Worm (Caenorhabditis elegans) whole organism, young adult: ENCODE data around the gene ugt-1.

ENCODE experiments used
- B0261.1 ChIP-seq: sonication (generic microtip); optimal IDR thresholded peaks from 2 replicates; lab custom pipeline; 2016; ENCODE audit warnings: mild to moderate bottlenecking, missing genetic modification characterization, moderate library complexity, missing compliant biosample characterization
- B0336.3 ChIP-seq: fragments of 200-800 bp; sonication (Bioruptor generic); IDR thresholded peaks from 2 replicates; pipeline ENCODE4 v1.3.6; 2022; ENCODE audit warnings: missing genetic modification characterization, missing compliant biosample characterization
- C06A6.2 ChIP-seq: fragments of 200-800 bp; sonication (Bioruptor generic); conservative IDR thresholded peaks from 2 replicates; pipeline ENCODE4 v1.3.6; 2022; ENCODE audit warnings: missing genetic modification characterization, missing compliant biosample characterization
- D2030.7 ChIP-seq: fragments of 200-800 bp; sonication (Bioruptor generic); IDR thresholded peaks from 2 replicates; pipeline ENCODE4 v1.3.6; 2022; ENCODE audit warnings: missing genetic modification reagents, missing genetic modification characterization, missing compliant biosample characterization
- F57C9.4 ChIP-seq: sonication (generic microtip); optimal IDR thresholded peaks from 2 replicates; lab custom pipeline; 2017; ENCODE audit warnings: mild to moderate bottlenecking, missing genetic modification characterization, missing compliant biosample characterization
- K12H6.12 ChIP-seq: fragments of 200-800 bp; sonication (Bioruptor generic); optimal IDR thresholded peaks from 2 replicates; lab custom pipeline; 2018; ENCODE audit warnings: mild to moderate bottlenecking, missing genetic modification characterization, missing compliant biosample characterization
- Y53G8AR.9 ChIP-seq: fragments of 200-800 bp; sonication (Bioruptor generic); conservative IDR thresholded peaks from 2 replicates; pipeline ENCODE4 v1.3.6; 2022; ENCODE audit warnings: missing genetic modification reagents, missing genetic modification characterization, missing compliant biosample characterization
- akir-1 ChIP-seq: fragments of 200-800 bp; sonication (Bioruptor generic); optimal IDR thresholded peaks from 2 replicates; lab custom pipeline; 2018; ENCODE audit warnings: mild to moderate bottlenecking, missing genetic modification characterization, moderate library complexity, missing compliant biosample characterization
- aptf-2 ChIP-seq: fragments of 200-800 bp; sonication (Bioruptor generic); conservative IDR thresholded peaks from 2 replicates; pipeline ENCODE4 v1.3.6; 2022; ENCODE audit warnings: missing genetic modification reagents, missing genetic modification characterization, missing compliant biosample characterization
- atf-7 ChIP-seq: sonication (generic microtip); optimal IDR thresholded peaks from 2 replicates; lab custom pipeline; 2017; ENCODE audit warnings: mild to moderate bottlenecking, missing genetic modification characterization, missing compliant biosample characterization
- athp-1 ChIP-seq: sonication (generic microtip); optimal IDR thresholded peaks from 2 replicates; lab custom pipeline; 2017; ENCODE audit warnings: mild to moderate bottlenecking, missing genetic modification characterization, missing compliant biosample characterization
- attf-3 ChIP-seq: fragments of 200-800 bp; sonication (Bioruptor generic); conservative IDR thresholded peaks from 2 replicates; pipeline ENCODE4 v1.3.6; 2022; ENCODE audit warnings: missing genetic modification reagents, missing genetic modification characterization, missing compliant biosample characterization
- cebp-1 ChIP-seq, 2 experiments: fragments of 200-800 bp in 1 of 2; sonication (Bioruptor generic) in 1 of 2; sonication (generic microtip) in 1 of 2; IDR thresholded peaks in 1 of 2; optimal IDR thresholded peaks in 1 of 2; 2 replicates each; pipeline versions ENCODE4 v1.3.6 to Lab custom; 2017 to 2022; ENCODE audit warnings: missing compliant biosample characterization in 2 of 2, missing genetic modification characterization in 2 of 2, mild to moderate bottlenecking in 1 of 2, missing genetic modification reagents in 1 of 2, moderate library complexity in 1 of 2
- cebp-2 ChIP-seq: fragments of 200-800 bp; sonication (Bioruptor generic); IDR thresholded peaks from 2 replicates; pipeline ENCODE4 v1.3.6; 2022; ENCODE audit warnings: missing genetic modification characterization, missing compliant biosample characterization
- ceh-100 ChIP-seq: fragments of 200-800 bp; sonication (Bioruptor generic); IDR thresholded peaks from 2 replicates; pipeline ENCODE4 v1.3.6; 2022; ENCODE audit warnings: missing genetic modification reagents, missing genetic modification characterization, missing compliant biosample characterization
- ceh-40 ChIP-seq: fragments of 200-800 bp; sonication (Bioruptor generic); IDR thresholded peaks from 2 replicates; pipeline ENCODE4 v1.3.6; 2022; ENCODE audit warnings: missing genetic modification characterization, missing compliant biosample characterization
- dox-1 ChIP-seq: fragments of 200-800 bp; sonication (Bioruptor generic); IDR thresholded peaks from 2 replicates; pipeline ENCODE4 v1.3.6; 2022; ENCODE audit warnings: missing genetic modification reagents, missing genetic modification characterization, missing compliant biosample characterization
- egl-18 ChIP-seq: fragments of 200-800 bp; sonication (Bioruptor generic); IDR thresholded peaks from 2 replicates; pipeline ENCODE4 v1.3.6; 2022; ENCODE audit warnings: missing genetic modification reagents, missing genetic modification characterization, missing compliant biosample characterization
- fkh-3 ChIP-seq: sonication (generic microtip); optimal IDR thresholded peaks from 2 replicates; lab custom pipeline; 2016; ENCODE audit warnings: mild to moderate bottlenecking, missing genetic modification characterization, missing compliant biosample characterization
- him-1 ChIP-seq: sonication (generic microtip); optimal IDR thresholded peaks from 2 replicates; lab custom pipeline; 2016; ENCODE audit warnings: missing genotype, missing genetic modification reagents, missing genetic modification characterization, missing compliant biosample characterization
- hlh-26 ChIP-seq: fragments of 200-800 bp; sonication (Bioruptor generic); conservative IDR thresholded peaks from 2 replicates; pipeline ENCODE4 v1.3.6; 2022; ENCODE audit warnings: missing genetic modification reagents, missing genetic modification characterization, missing compliant biosample characterization
- hmg-1.2 ChIP-seq: fragments of 200-800 bp; sonication (Bioruptor generic); IDR thresholded peaks from 2 replicates; pipeline ENCODE4 v1.3.6; 2022; ENCODE audit warnings: missing genetic modification reagents, missing genetic modification characterization, missing compliant biosample characterization
- let-526 ChIP-seq: fragments of 200-800 bp; sonication (Bioruptor generic); IDR thresholded peaks from 2 replicates; pipeline ENCODE4 v1.3.6; 2022; ENCODE audit warnings: missing genetic modification reagents, missing genetic modification characterization, missing compliant biosample characterization
- let-607 ChIP-seq, 2 experiments: fragments of 200-800 bp in 1 of 2; sonication (Bioruptor generic) in 1 of 2; sonication (generic microtip) in 1 of 2; optimal IDR thresholded peaks; 2 replicates each; lab custom pipeline; 2016 to 2018; ENCODE audit warnings: mild to moderate bottlenecking in 2 of 2, missing compliant biosample characterization in 2 of 2, missing genetic modification characterization in 2 of 2, moderate library complexity in 2 of 2, missing genotype in 1 of 2
- lin-26 ChIP-seq: fragments of 200-800 bp; sonication (Bioruptor generic); IDR thresholded peaks from 2 replicates; pipeline ENCODE4 v1.3.6; 2022; ENCODE audit warnings: missing genetic modification reagents, missing genetic modification characterization, missing compliant biosample characterization
- lin-35 ChIP-seq, 3 experiments: fragments of 150-350 bp in 2 of 3; sonication (generic microtip) in 1 of 3; optimal IDR thresholded peaks; 2 replicates each; lab custom pipeline; 2014 to 2018; ENCODE audit warnings: missing biosample characterization in 3 of 3, missing genetic modification characterization in 3 of 3, missing genetic modification reagents in 3 of 3
- lin-40 ChIP-seq: sonication (generic microtip); optimal IDR thresholded peaks from 2 replicates; lab custom pipeline; 2016; ENCODE audit warnings: missing genetic modification characterization, mild to moderate bottlenecking, missing compliant biosample characterization, missing genotype, missing genetic modification reagents
- lin-54 ChIP-seq: fragments of 200-800 bp; sonication (Bioruptor generic); optimal IDR thresholded peaks from 2 replicates; lab custom pipeline; 2018; ENCODE audit warnings: mild to moderate bottlenecking, missing genetic modification characterization, missing compliant biosample characterization
- madf-3 ChIP-seq: fragments of 200-800 bp; sonication (Bioruptor generic); IDR thresholded peaks from 2 replicates; pipeline ENCODE4 v1.3.6; 2022; ENCODE audit warnings: missing genetic modification reagents, missing genetic modification characterization, missing compliant biosample characterization
- madf-8 ChIP-seq: fragments of 200-800 bp; sonication (Bioruptor generic); conservative IDR thresholded peaks from 2 replicates; pipeline ENCODE4 v1.3.6; 2022; ENCODE audit warnings: missing genetic modification reagents, missing genetic modification characterization, missing compliant biosample characterization
- nhr-80 ChIP-seq: sonication (generic microtip); optimal IDR thresholded peaks from 2 replicates; lab custom pipeline; 2016; ENCODE audit warnings: missing genetic modification characterization, missing compliant biosample characterization
- nhr-90 ChIP-seq: sonication (generic microtip); optimal IDR thresholded peaks from 2 replicates; lab custom pipeline; 2016; ENCODE audit warnings: missing genotype, mild to moderate bottlenecking, missing genetic modification characterization, missing compliant biosample characterization
- pha-4 ChIP-seq: fragments of 150-350 bp; sonication (generic microtip); optimal IDR thresholded peaks from 2 replicates; lab custom pipeline; 2014; ENCODE audit warnings: missing biosample characterization, missing genetic modification reagents, missing genetic modification characterization
- rcor-1 ChIP-seq: fragments of 200-800 bp; sonication (Bioruptor generic); IDR thresholded peaks from 2 replicates; pipeline ENCODE4 v1.3.6; 2022; ENCODE audit warnings: missing genetic modification reagents, missing genetic modification characterization, missing compliant biosample characterization
- snpc-1.1 ChIP-seq: sonication (generic microtip); optimal IDR thresholded peaks from 2 replicates; lab custom pipeline; 2017; ENCODE audit warnings: missing genetic modification characterization, mild to moderate bottlenecking, missing compliant biosample characterization, antibody characterized with exemption, moderate library complexity, missing genotype, missing genetic modification reagents; ENCODE audit not compliant: insufficient read depth
- snpc-1.3 ChIP-seq: sonication (generic microtip); optimal IDR thresholded peaks from 2 replicates; lab custom pipeline; 2017; ENCODE audit warnings: missing genetic modification characterization, mild to moderate bottlenecking, missing compliant biosample characterization, antibody characterized with exemption, moderate library complexity, missing genotype, missing genetic modification reagents; ENCODE audit not compliant: insufficient read depth
- tlf-1 ChIP-seq: fragments of 200-800 bp; sonication (Bioruptor generic); optimal IDR thresholded peaks from 2 replicates; lab custom pipeline; 2018; ENCODE audit warnings: mild to moderate bottlenecking, missing genetic modification characterization, missing compliant biosample characterization
- xnd-1 ChIP-seq: sonication (generic microtip); optimal IDR thresholded peaks from 2 replicates; lab custom pipeline; 2016; ENCODE audit warnings: missing genotype, missing genetic modification reagents, missing genetic modification characterization, missing compliant biosample characterization
- ztf-18 ChIP-seq: sonication (generic microtip); optimal IDR thresholded peaks from 2 replicates; lab custom pipeline; 2016; ENCODE audit warnings: missing genotype, mild to moderate bottlenecking, missing genetic modification characterization, missing compliant biosample characterization
- ztf-26 ChIP-seq: sonication (generic microtip); optimal IDR thresholded peaks from 2 replicates; lab custom pipeline; 2017; ENCODE audit warnings: missing genetic modification characterization, missing compliant biosample characterization
- ztf-28 ChIP-seq: fragments of 200-800 bp; sonication (Bioruptor generic); IDR thresholded peaks from 2 replicates; pipeline ENCODE4 v1.3.6; 2022; ENCODE audit warnings: missing genetic modification reagents, missing genetic modification characterization, missing compliant biosample characterization

Gene ugt-1

ce11 chrV:10355773-10356335 is 39.6 kb upstream of the ugt-1 start, which contains the start of gene sluh-7 (continued):
- TF ChIP-seq ceh-100 (GFP tag; lab: Robert Waterston, UW): 0 out of 2 replicates have a peak, but pooled peaks have one; percentile 28
- 0 out of 2 replicates have a peak, but pooled peaks have one; percentile 46 for TF ChIP-seq dox-1 (GFP tag; lab: Robert Waterston, UW)
- peak; percentile 73 for TF ChIP-seq lin-40 (tag; lab: Kevin White, UChicago)
- peak in 1 of 2 experiments; percentile 69 for TF ChIP-seq let-607 (tag; optimal IDR thresholded peaks at IDR 0.05; lab: Kevin White, UChicago)
- no peak for TF ChIP-seq lin-26
- TF ChIP-seq atf-7: no peak
- peak; percentile 86 for TF ChIP-seq madf-3 (GFP tag; lab: Robert Waterston, UW)
- TF ChIP-seq B0261.1: no peak
- TF ChIP-seq snpc-1.3: peak; percentile 25
- TF ChIP-seq pha-4 (tag; lab: Kevin White, UChicago): peak; percentile 47
- no peak for TF ChIP-seq cebp-1 (GFP tag; IDR thresholded peaks at IDR 0.05; lab: Robert Waterston, UW)
- TF ChIP-seq cebp-1 (tag; optimal IDR thresholded peaks at IDR 0.05; lab: Kevin White, UChicago): peak; percentile 63
- no peak for TF ChIP-seq akir-1 (GFP tag; lab: Kevin White, UChicago)
- no peak for TF ChIP-seq hlh-26 (GFP tag; lab: Robert Waterston, UW)
- no peak for TF ChIP-seq rcor-1 (GFP tag; lab: Robert Waterston, UW)
- no peak; the same call in 1 of the 2 replicates for TF ChIP-seq madf-8 (GFP tag; lab: Robert Waterston, UW)
- TF ChIP-seq attf-3 (GFP tag; lab: Robert Waterston, UW): no peak
- TF ChIP-seq nhr-90: no peak
- no peak for TF ChIP-seq Y53G8AR.9 (GFP tag; lab: Robert Waterston, UW)
- TF ChIP-seq ztf-26: no peak
- no peak for TF ChIP-seq fkh-3 (tag; lab: Kevin White, UChicago)
- peak; percentile 88 for TF ChIP-seq lin-54 (GFP tag; lab: Kevin White, UChicago)
- TF ChIP-seq him-1: peak; percentile 35
- no peak for TF ChIP-seq let-526 (GFP tag; lab: Robert Waterston, UW)
- TF ChIP-seq F57C9.4 (tag; lab: Kevin White, UChicago): no peak
- no peak for TF ChIP-seq C06A6.2 (GFP tag; lab: Robert Waterston, UW)
- peak; percentile 35 for TF ChIP-seq K12H6.12
- TF ChIP-seq tlf-1: no peak
- no peak for TF ChIP-seq B0336.3
- TF ChIP-seq snpc-1.1 (tag; lab: Kevin White, UChicago): no peak
- peak in 1 of 3 experiments; percentile 83 for TF ChIP-seq lin-35 (GFP tag; optimal IDR thresholded peaks at IDR 0.05; lab: Kevin White, UChicago)
- peak; percentile 29; the same call in 1 of the 2 replicates for TF ChIP-seq aptf-2
- TF ChIP-seq egl-18 (GFP tag; lab: Robert Waterston, UW): no peak
- peak; percentile 65; the same call in 1 of the 2 replicates for TF ChIP-seq ztf-28
- TF ChIP-seq ztf-18 (tag; lab: Kevin White, UChicago): peak; percentile 15
- no peak for TF ChIP-seq xnd-1

DNA sequence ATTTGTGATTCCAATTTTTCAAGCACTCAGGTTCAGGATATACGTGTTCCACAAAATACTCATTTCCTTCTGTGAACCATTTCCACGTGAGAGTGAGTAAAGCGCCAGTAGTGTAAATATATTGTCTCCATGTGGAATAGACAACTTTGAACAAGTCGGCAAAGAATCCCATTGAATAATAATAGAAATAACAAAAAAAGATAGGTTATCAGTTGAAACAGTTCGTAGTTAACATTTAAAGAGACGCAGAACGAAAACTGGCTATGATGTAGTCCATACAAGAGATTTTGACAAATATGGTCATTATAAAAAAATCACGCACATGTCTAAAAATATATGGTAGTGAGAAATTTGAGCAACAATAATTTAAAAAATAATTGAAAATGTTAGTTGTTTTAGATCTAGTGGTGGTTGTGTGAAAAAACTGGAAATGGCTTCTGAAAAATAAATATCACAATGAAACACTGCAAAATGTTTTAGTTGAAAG is 38.0 kb upstream of the ugt-1 start, which contains the start of gene ceeh-2:
Gene ceeh-2, minus strand, starts transcription at position 437 of the 487 bp plus-strand sequence.
- TF ChIP-seq D2030.7 (GFP tag; lab: Robert Waterston, UW) (no peak), hmg-1.2 (GFP tag; lab: Robert Waterston, UW) (no peak), ceh-40 (no peak), athp-1 (tag; lab: Kevin White, UChicago) (no peak), nhr-80 (tag; lab: Kevin White, UChicago) (peak; percentile 14), cebp-2 (GFP tag; lab: Robert Waterston, UW) (no peak), xnd-1 (no peak), ztf-26 (no peak)
